Fruit fly (Drosophila melanogaster): ENCODE results near the gene CG31688.

DNA sequence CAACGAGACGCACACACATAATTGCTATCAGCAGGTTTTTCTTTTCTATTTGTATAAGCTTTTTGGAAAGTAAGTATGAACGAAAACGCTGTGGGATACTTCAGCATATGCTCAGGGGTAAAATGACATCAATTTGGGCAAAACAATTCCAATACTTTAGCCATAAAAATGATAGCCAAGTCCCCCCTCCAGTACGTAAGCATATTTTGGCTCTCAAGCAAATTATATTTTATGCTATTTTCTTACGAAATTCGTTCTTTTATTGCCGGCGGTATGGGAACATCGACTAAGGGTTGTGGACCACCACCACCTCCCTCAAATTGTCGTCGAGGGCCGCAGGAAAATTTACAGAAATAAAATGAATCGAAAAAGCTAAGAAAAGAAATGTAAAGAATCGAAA lies 47.3 kb downstream of the CG31688 start, which contains the start of gene CG43233:
- TF ChIP-seq Vsx1 (GFP tag; optimal IDR thresholded peaks at IDR 0.05) (no peak), CG1792 (GFP tag; optimal IDR thresholded peaks at IDR 0.05) (no peak), kah (GFP tag; optimal IDR thresholded peaks at IDR 0.05) (no peak), twi (tag; optimal IDR thresholded peaks at IDR 0.05) (no peak), CG18764 (GFP tag; optimal IDR thresholded peaks at IDR 0.05) (no peak), unc-4 (GFP tag; IDR thresholded peaks at IDR 0.05; ENCODE audit: partially characterized antibody) (no peak), CG12219 (GFP tag; optimal IDR thresholded peaks at IDR 0.05) (no peak), prd (optimal IDR thresholded peaks at IDR 0.05) (no peak), prd (GFP tag; IDR thresholded peaks at IDR 0.05) (no peak)
